Worm (Caenorhabditis elegans) whole organism, mixed stage, embryonic: ENCODE results near the gene madf-1.

Experiments used
- M03D4.4 ChIP-seq: sonication (generic microtip); optimal IDR thresholded peaks from 2 replicates; lab custom pipeline; 2017; ENCODE audit warnings: mild to moderate bottlenecking, missing genetic modification characterization, missing compliant biosample characterization
- elt-1 ChIP-seq: sonication (generic microtip); optimal IDR thresholded peaks from 2 replicates; lab custom pipeline; 2017; ENCODE audit warnings: missing genetic modification characterization, mild to moderate bottlenecking, missing compliant biosample characterization, antibody characterized with exemption, moderate library complexity, borderline replicate concordance; ENCODE audit not compliant: insufficient read depth
- flh-1 ChIP-seq: fragments of 200-800 bp; sonication (Bioruptor generic); optimal IDR thresholded peaks from 2 replicates; lab custom pipeline; 2018; ENCODE audit warnings: mild to moderate bottlenecking, missing genetic modification characterization, moderate library complexity, missing compliant biosample characterization
- mep-1 ChIP-seq: fragments of 150-350 bp; optimal IDR thresholded peaks from 2 replicates; lab custom pipeline; 2017; ENCODE audit warnings: missing biosample characterization, missing genetic modification reagents, missing genetic modification characterization, inconsistent platforms
- nhr-2 ChIP-seq: fragments of 150-350 bp; optimal IDR thresholded peaks from 2 replicates; lab custom pipeline; 2014; ENCODE audit warnings: missing biosample characterization, missing genetic modification characterization
- pha-4 ChIP-seq: fragments of 150-350 bp; optimal IDR thresholded peaks from 2 replicates; lab custom pipeline; 2018; ENCODE audit warnings: missing biosample characterization, missing genetic modification reagents, missing genetic modification characterization
- snpc-4 ChIP-seq: fragments of 150-350 bp; optimal IDR thresholded peaks from 2 replicates; lab custom pipeline; 2014; ENCODE audit warnings: missing biosample characterization, missing genetic modification characterization
- tbx-8 ChIP-seq: fragments of 200-800 bp; sonication (Bioruptor generic); optimal IDR thresholded peaks from 2 replicates; lab custom pipeline; 2018; ENCODE audit warnings: mild to moderate bottlenecking, missing genetic modification characterization, moderate library complexity, missing compliant biosample characterization
- unc-62 ChIP-seq: fragments of 150-350 bp; optimal IDR thresholded peaks from 2 replicates; lab custom pipeline; 2014; ENCODE audit warnings: missing biosample characterization, missing genetic modification reagents, missing genetic modification characterization
- ztf-11 ChIP-seq: fragments of 150-350 bp; optimal IDR thresholded peaks from 2 replicates; lab custom pipeline; 2014; ENCODE audit warnings: missing biosample characterization, missing genetic modification characterization

ce11 chrIV:874677-875076 is 43.0 kb upstream of the madf-1 start, which contains the start of gene Y55F3BR.1:
- TF ChIP-seq M03D4.4 (tag; lab: Kevin White, UChicago) (no peak), flh-1 (GFP tag; lab: Kevin White, UChicago) (no peak), ztf-11 (tag; lab: Kevin White, UChicago) (no peak), tbx-8 (GFP tag; lab: Kevin White, UChicago) (no peak), unc-62 (GFP tag; lab: Kevin White, UChicago) (no peak), nhr-2 (no peak), mep-1 (tag; lab: Kevin White, UChicago) (peak; percentile 22), elt-1 (tag; lab: Kevin White, UChicago) (no peak), pha-4 (peak; percentile 57), snpc-4 (no peak)
